Fruit fly (Drosophila melanogaster): ENCODE measurements around the gene CG46383.

CG46383 gene

DNA sequence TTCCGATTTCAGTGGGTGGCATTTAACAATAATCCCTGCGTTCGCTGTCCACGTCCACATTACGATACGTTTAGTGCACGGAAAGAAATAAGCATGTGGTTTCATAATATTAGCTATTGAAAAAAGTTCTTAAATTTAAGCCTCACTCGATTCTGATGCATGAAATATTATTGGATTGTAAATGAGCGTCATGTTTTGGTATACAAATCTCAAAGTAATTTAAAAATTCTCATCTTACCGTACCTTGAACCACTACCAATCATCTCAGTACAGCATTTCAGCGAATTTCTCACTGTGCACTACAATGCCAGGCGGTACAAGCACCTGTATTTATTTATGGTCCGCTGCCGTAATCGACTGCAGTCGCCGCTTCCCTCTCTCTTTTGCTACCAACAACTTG, 23.5 kb upstream of the CG46383 start (continued):
- peak; percentile 51 for TF ChIP-seq corto (GFP tag; optimal IDR thresholded peaks at IDR 0.05)
- peak; percentile 54 for TF ChIP-seq D19B (GFP tag; optimal IDR thresholded peaks at IDR 0.05)
- no peak for TF ChIP-seq hth (optimal IDR thresholded peaks at IDR 0.05)
- peak; percentile 80 for TF ChIP-seq Blimp-1 (GFP tag; optimal IDR thresholded peaks at IDR 0.05)
- no peak for TF ChIP-seq Ada2b (GFP tag; IDR thresholded peaks at IDR 0.05)
- peak; percentile 38 for TF ChIP-seq CG6654 (GFP tag; optimal IDR thresholded peaks at IDR 0.05)
- TF ChIP-seq CG8290 (GFP tag; optimal IDR thresholded peaks at IDR 0.05) = no peak
- TF ChIP-seq CG8290 (tag; optimal IDR thresholded peaks at IDR 0.05) = peak in 1 of 2 experiments; percentile 82
- TF ChIP-seq en (GFP tag; optimal IDR thresholded peaks at IDR 0.05) = peak; percentile 62
- TF ChIP-seq gt (GFP tag; IDR thresholded peaks at IDR 0.05) = no peak
- no peak for TF ChIP-seq Bgb (GFP tag; IDR thresholded peaks at IDR 0.05; ENCODE audit: partially characterized antibody)
- peak; percentile 16 for TF ChIP-seq CG13894 (tag; optimal IDR thresholded peaks at IDR 0.05)
- peak; percentile 42 for TF ChIP-seq Nf-YB (GFP tag; optimal IDR thresholded peaks at IDR 0.05)
- peak; percentile 47 for TF ChIP-seq ems (GFP tag; optimal IDR thresholded peaks at IDR 0.05)
- TF ChIP-seq CG10274 (GFP tag; optimal IDR thresholded peaks at IDR 0.05) = peak; percentile 62
- peak; percentile 32 for TF ChIP-seq ewg (GFP tag; optimal IDR thresholded peaks at IDR 0.05)
- TF ChIP-seq sd (tag; optimal IDR thresholded peaks at IDR 0.05) = peak; percentile 28
- peak; percentile 73 for TF ChIP-seq CG6272 (GFP tag; IDR thresholded peaks at IDR 0.05)
- TF ChIP-seq CG9437 (GFP tag; optimal IDR thresholded peaks at IDR 0.05) = peak; percentile 76
- no peak for TF ChIP-seq insv (GFP tag; optimal IDR thresholded peaks at IDR 0.05)
- TF ChIP-seq pum (GFP tag; optimal IDR thresholded peaks at IDR 0.05) = peak; percentile 77
- no peak for TF ChIP-seq Trl (optimal IDR thresholded peaks at IDR 0.05)
- TF ChIP-seq Trl (GFP tag; optimal IDR thresholded peaks at IDR 0.05) = peak; percentile 6
- peak; percentile 89 for TF ChIP-seq CG17359 (tag; optimal IDR thresholded peaks at IDR 0.05)
- peak; percentile 72 for TF ChIP-seq CG15696 (tag; optimal IDR thresholded peaks at IDR 0.05)
- TF ChIP-seq danr (GFP tag; IDR thresholded peaks at IDR 0.05) = no peak
- TF ChIP-seq pros (GFP tag; optimal IDR thresholded peaks at IDR 0.05) = no peak
- no peak for TF ChIP-seq Gsc (GFP tag; IDR thresholded peaks at IDR 0.05)
- no peak for TF ChIP-seq MESR4 (GFP tag; optimal IDR thresholded peaks at IDR 0.05)
- no peak for TF ChIP-seq Taf1 (GFP tag; IDR thresholded peaks at IDR 0.05)
- TF ChIP-seq MBD-R2 (GFP tag; IDR thresholded peaks at IDR 0.05) = no peak
- TF ChIP-seq crol (GFP tag; IDR thresholded peaks at IDR 0.05) = no peak
- peak; percentile 93 for TF ChIP-seq dmrt99B (tag; optimal IDR thresholded peaks at IDR 0.05)
- no peak for TF ChIP-seq Oaz (GFP tag; IDR thresholded peaks at IDR 0.05)
- TF ChIP-seq CG1602 (GFP tag; optimal IDR thresholded peaks at IDR 0.05) = peak; percentile 68
- no peak for TF ChIP-seq dati (GFP tag; IDR thresholded peaks at IDR 0.05)
- peak; percentile 91 for TF ChIP-seq gem (tag; optimal IDR thresholded peaks at IDR 0.05)
- peak; percentile 53 for TF ChIP-seq twi (tag; optimal IDR thresholded peaks at IDR 0.05)
- peak; percentile 84 for TF ChIP-seq CG2712 (tag; optimal IDR thresholded peaks at IDR 0.05)
- peak; percentile 70 for TF ChIP-seq pb (GFP tag; optimal IDR thresholded peaks at IDR 0.05)
- TF ChIP-seq sens-2 (GFP tag; IDR thresholded peaks at IDR 0.05) = no peak
- TF ChIP-seq inv (GFP tag; IDR thresholded peaks at IDR 0.05; ENCODE audit: partially characterized antibody) = no peak
- TF ChIP-seq CG14667 (GFP tag; IDR thresholded peaks at IDR 0.05) = no peak
- TF ChIP-seq Lhr (GFP tag; optimal IDR thresholded peaks at IDR 0.05) = peak; percentile 19
- peak; percentile 67 for TF ChIP-seq CG3407 (GFP tag; optimal IDR thresholded peaks at IDR 0.05)
- TF ChIP-seq sob (GFP tag; IDR thresholded peaks at IDR 0.05) = no peak
- TF ChIP-seq chif (GFP tag; optimal IDR thresholded peaks at IDR 0.05) = peak; percentile 81
- TF ChIP-seq CG2129 (GFP tag; IDR thresholded peaks at IDR 0.05; ENCODE audit: partially characterized antibody) = no peak
- TF ChIP-seq bab2 (GFP tag; optimal IDR thresholded peaks at IDR 0.05) = peak; percentile 79
- peak; percentile 96 for TF ChIP-seq Ets65A (GFP tag)
- TF ChIP-seq hb (GFP tag; IDR thresholded peaks at IDR 0.05; ENCODE audit: partially characterized antibody) = no peak
- TF ChIP-seq Stat92E (GFP tag; optimal IDR thresholded peaks at IDR 0.05) = no peak

Data from whole organism, embryonic.